Worm (Caenorhabditis elegans) whole organism, young adult: Measurements from ENCODE around the gene C49C8.2.
A peak's percentile ranks its signal among the peaks of the same experiment; 100 is the strongest.

Experiments used
- C06A6.2 ChIP-seq: fragments of 200-800 bp; sonication (Bioruptor generic); conservative IDR thresholded peaks from 2 replicates; pipeline ENCODE4 v1.3.6; 2022; ENCODE audit warnings: missing genetic modification characterization, missing compliant biosample characterization
- C17E4.6 ChIP-seq: fragments of 200-800 bp; sonication (Bioruptor generic); IDR thresholded peaks from 2 replicates; pipeline ENCODE4 v1.3.6; 2022; ENCODE audit warnings: missing genetic modification reagents, missing genetic modification characterization, missing compliant biosample characterization
- F10E7.11 ChIP-seq: sonication (generic microtip); optimal IDR thresholded peaks from 2 replicates; lab custom pipeline; 2017; ENCODE audit warnings: mild to moderate bottlenecking, missing genetic modification characterization, moderate library complexity, missing compliant biosample characterization
- F57A8.1 ChIP-seq: fragments of 200-800 bp; sonication (Bioruptor generic); optimal IDR thresholded peaks from 2 replicates; lab custom pipeline; 2018; ENCODE audit warnings: mild to moderate bottlenecking, missing genetic modification characterization, moderate library complexity, missing compliant biosample characterization
- T26A5.8 ChIP-seq: sonication (generic microtip); optimal IDR thresholded peaks from 2 replicates; lab custom pipeline; 2016; ENCODE audit warnings: missing genetic modification characterization, missing compliant biosample characterization
- Y53G8AR.9 ChIP-seq: fragments of 200-800 bp; sonication (Bioruptor generic); conservative IDR thresholded peaks from 2 replicates; pipeline ENCODE4 v1.3.6; 2022; ENCODE audit warnings: missing genetic modification reagents, missing genetic modification characterization, missing compliant biosample characterization
- ZK185.1 ChIP-seq: sonication (generic microtip); optimal IDR thresholded peaks from 2 replicates; lab custom pipeline; 2016; ENCODE audit warnings: mild to moderate bottlenecking, missing genetic modification characterization, missing compliant biosample characterization; ENCODE audit not compliant: poor library complexity, severe bottlenecking
- akir-1 ChIP-seq: fragments of 200-800 bp; sonication (Bioruptor generic); optimal IDR thresholded peaks from 2 replicates; lab custom pipeline; 2018; ENCODE audit warnings: mild to moderate bottlenecking, missing genetic modification characterization, moderate library complexity, missing compliant biosample characterization
- aptf-2 ChIP-seq: fragments of 200-800 bp; sonication (Bioruptor generic); conservative IDR thresholded peaks from 2 replicates; pipeline ENCODE4 v1.3.6; 2022; ENCODE audit warnings: missing genetic modification reagents, missing genetic modification characterization, missing compliant biosample characterization
- atf-7 ChIP-seq: sonication (generic microtip); optimal IDR thresholded peaks from 2 replicates; lab custom pipeline; 2017; ENCODE audit warnings: mild to moderate bottlenecking, missing genetic modification characterization, missing compliant biosample characterization
- attf-3 ChIP-seq: fragments of 200-800 bp; sonication (Bioruptor generic); conservative IDR thresholded peaks from 2 replicates; pipeline ENCODE4 v1.3.6; 2022; ENCODE audit warnings: missing genetic modification reagents, missing genetic modification characterization, missing compliant biosample characterization
- attf-5 ChIP-seq: fragments of 200-800 bp; sonication (Bioruptor generic); optimal IDR thresholded peaks from 2 replicates; lab custom pipeline; 2018; ENCODE audit warnings: mild to moderate bottlenecking, missing genetic modification characterization, missing compliant biosample characterization
- bed-1 ChIP-seq: fragments of 200-800 bp; sonication (Bioruptor generic); IDR thresholded peaks from 2 replicates; pipeline ENCODE4 v1.3.6; 2022; ENCODE audit warnings: missing genetic modification reagents, missing genetic modification characterization, missing compliant biosample characterization
- bed-2 ChIP-seq: fragments of 200-800 bp; sonication (Bioruptor generic); IDR thresholded peaks from 2 replicates; pipeline ENCODE4 v1.3.6; 2022; ENCODE audit warnings: missing genetic modification reagents, missing genetic modification characterization, missing compliant biosample characterization
- cebp-1 ChIP-seq, 2 experiments: fragments of 200-800 bp in 1 of 2; sonication (Bioruptor generic) in 1 of 2; sonication (generic microtip) in 1 of 2; IDR thresholded peaks in 1 of 2; optimal IDR thresholded peaks in 1 of 2; 2 replicates each; pipeline versions ENCODE4 v1.3.6 to Lab custom; 2017 to 2022; ENCODE audit warnings: missing compliant biosample characterization in 2 of 2, missing genetic modification characterization in 2 of 2, mild to moderate bottlenecking in 1 of 2, missing genetic modification reagents in 1 of 2, moderate library complexity in 1 of 2
- ceh-100 ChIP-seq: fragments of 200-800 bp; sonication (Bioruptor generic); IDR thresholded peaks from 2 replicates; pipeline ENCODE4 v1.3.6; 2022; ENCODE audit warnings: missing genetic modification reagents, missing genetic modification characterization, missing compliant biosample characterization
- chd-7 ChIP-seq: sonication (generic microtip); optimal IDR thresholded peaks from 2 replicates; lab custom pipeline; 2016; ENCODE audit warnings: mild to moderate bottlenecking, missing genetic modification characterization, moderate library complexity, missing compliant biosample characterization
- hrde-1 ChIP-seq: sonication (generic microtip); optimal IDR thresholded peaks from 2 replicates; lab custom pipeline; 2016; ENCODE audit warnings: missing genetic modification characterization, mild to moderate bottlenecking, missing compliant biosample characterization, moderate library complexity, missing genotype, missing genetic modification reagents, borderline replicate concordance
- hsf-1 ChIP-seq: fragments of 200-800 bp; sonication (Bioruptor generic); IDR thresholded peaks from 2 replicates; pipeline ENCODE4 v1.3.6; 2022; ENCODE audit warnings: missing genetic modification reagents, missing genetic modification characterization, missing compliant biosample characterization
- lag-1 ChIP-seq: fragments of 200-800 bp; sonication (Bioruptor generic); IDR thresholded peaks from 2 replicates; pipeline ENCODE4 v1.3.6; 2022; ENCODE audit warnings: missing genetic modification reagents, missing genetic modification characterization, missing compliant biosample characterization
- lin-35 ChIP-seq, 3 experiments: fragments of 150-350 bp in 2 of 3; sonication (generic microtip) in 1 of 3; optimal IDR thresholded peaks; 2 replicates each; lab custom pipeline; 2014 to 2018; ENCODE audit warnings: missing biosample characterization in 3 of 3, missing genetic modification characterization in 3 of 3, missing genetic modification reagents in 3 of 3
- lin-40 ChIP-seq: sonication (generic microtip); optimal IDR thresholded peaks from 2 replicates; lab custom pipeline; 2016; ENCODE audit warnings: missing genetic modification characterization, mild to moderate bottlenecking, missing compliant biosample characterization, missing genotype, missing genetic modification reagents
- lin-54 ChIP-seq: fragments of 200-800 bp; sonication (Bioruptor generic); optimal IDR thresholded peaks from 2 replicates; lab custom pipeline; 2018; ENCODE audit warnings: mild to moderate bottlenecking, missing genetic modification characterization, missing compliant biosample characterization
- lir-1 ChIP-seq: fragments of 200-800 bp; sonication (Bioruptor generic); conservative IDR thresholded peaks from 2 replicates; pipeline ENCODE4 v1.3.6; 2022; ENCODE audit warnings: missing genetic modification reagents, missing genetic modification characterization, missing compliant biosample characterization
- lsy-27 ChIP-seq: sonication (generic microtip); optimal IDR thresholded peaks from 2 replicates; lab custom pipeline; 2017; ENCODE audit warnings: missing genetic modification characterization, mild to moderate bottlenecking, missing compliant biosample characterization, antibody characterized with exemption, missing genotype, borderline replicate concordance; ENCODE audit not compliant: insufficient read depth
- madf-10 ChIP-seq: sonication (generic microtip); optimal IDR thresholded peaks from 2 replicates; lab custom pipeline; 2016; ENCODE audit warnings: mild to moderate bottlenecking, missing genetic modification characterization, missing compliant biosample characterization
- madf-3 ChIP-seq: fragments of 200-800 bp; sonication (Bioruptor generic); IDR thresholded peaks from 2 replicates; pipeline ENCODE4 v1.3.6; 2022; ENCODE audit warnings: missing genetic modification reagents, missing genetic modification characterization, missing compliant biosample characterization
- mcd-1 ChIP-seq: fragments of 200-800 bp; sonication (Bioruptor generic); IDR thresholded peaks from 2 replicates; pipeline ENCODE4 v1.3.6; 2022; ENCODE audit warnings: missing genetic modification reagents, missing genetic modification characterization, missing compliant biosample characterization
- mxl-1 ChIP-seq: sonication (generic microtip); optimal IDR thresholded peaks from 2 replicates; lab custom pipeline; 2016; ENCODE audit warnings: missing genetic modification characterization, missing compliant biosample characterization
- nhr-80 ChIP-seq: sonication (generic microtip); optimal IDR thresholded peaks from 2 replicates; lab custom pipeline; 2016; ENCODE audit warnings: missing genetic modification characterization, missing compliant biosample characterization
- repo-1 ChIP-seq: sonication (generic microtip); optimal IDR thresholded peaks from 2 replicates; lab custom pipeline; 2017; ENCODE audit warnings: mild to moderate bottlenecking, missing genetic modification characterization, missing compliant biosample characterization
- rpc-1 ChIP-seq, 2 experiments: fragments of 150-350 bp in 1 of 2; sonication (generic microtip) in 1 of 2; optimal IDR thresholded peaks; 2 replicates each; lab custom pipeline; 2014 to 2018; ENCODE audit warnings: missing biosample characterization in 1 of 2, missing genetic modification characterization in 1 of 2, missing genetic modification reagents in 1 of 2, missing genotype in 1 of 2
- sdz-38 ChIP-seq: sonication (generic microtip); optimal IDR thresholded peaks from 2 replicates; lab custom pipeline; 2016; ENCODE audit warnings: missing genotype, missing genetic modification characterization, missing compliant biosample characterization
- sea-2 ChIP-seq: fragments of 200-800 bp; sonication (Bioruptor generic); IDR thresholded peaks from 2 replicates; pipeline ENCODE4 v1.3.6; 2022; ENCODE audit warnings: missing genetic modification characterization, missing compliant biosample characterization
- snpc-1.3 ChIP-seq: sonication (generic microtip); optimal IDR thresholded peaks from 2 replicates; lab custom pipeline; 2017; ENCODE audit warnings: missing genetic modification characterization, mild to moderate bottlenecking, missing compliant biosample characterization, antibody characterized with exemption, moderate library complexity, missing genotype, missing genetic modification reagents; ENCODE audit not compliant: insufficient read depth
- snpc-4 ChIP-seq, 5 experiments: fragments of 150-350 bp in 1 of 5; sonication (generic microtip) in 4 of 5; optimal IDR thresholded peaks; 2 replicates each; lab custom pipeline; 2014 to 2018; ENCODE audit warnings: missing genetic modification characterization in 5 of 5, missing biosample characterization in 3 of 5, antibody characterized with exemption in 2 of 5, mild to moderate bottlenecking in 2 of 5, missing compliant biosample characterization in 2 of 5, missing genotype in 2 of 5, moderate library complexity in 2 of 5, missing genetic modification reagents in 1 of 5
- tbp1 ChIP-seq: fragments of 200-800 bp; sonication (Bioruptor generic); optimal IDR thresholded peaks from 2 replicates; lab custom pipeline; 2018; ENCODE audit warnings: mild to moderate bottlenecking, missing genetic modification characterization, missing compliant biosample characterization
- tbx-9 ChIP-seq: sonication (generic microtip); optimal IDR thresholded peaks from 2 replicates; lab custom pipeline; 2016; ENCODE audit warnings: borderline replicate concordance, missing genetic modification characterization, inconsistent platforms, missing compliant biosample characterization
- unc-130 ChIP-seq: sonication (generic microtip); optimal IDR thresholded peaks from 2 replicates; lab custom pipeline; 2016; ENCODE audit warnings: missing genetic modification reagents, missing genetic modification characterization, missing compliant biosample characterization
- xnd-1 ChIP-seq: sonication (generic microtip); optimal IDR thresholded peaks from 2 replicates; lab custom pipeline; 2016; ENCODE audit warnings: missing genotype, missing genetic modification reagents, missing genetic modification characterization, missing compliant biosample characterization
- ztf-22 ChIP-seq: fragments of 200-800 bp; sonication (Bioruptor generic); optimal IDR thresholded peaks from 2 replicates; lab custom pipeline; 2018; ENCODE audit warnings: mild to moderate bottlenecking, missing genetic modification characterization, moderate library complexity, missing compliant biosample characterization
- ztf-26 ChIP-seq: sonication (generic microtip); optimal IDR thresholded peaks from 2 replicates; lab custom pipeline; 2017; ENCODE audit warnings: missing genetic modification characterization, missing compliant biosample characterization
- ztf-3 ChIP-seq: fragments of 200-800 bp; sonication (Bioruptor generic); optimal IDR thresholded peaks from 2 replicates; lab custom pipeline; 2018; ENCODE audit warnings: mild to moderate bottlenecking, missing genetic modification characterization, missing compliant biosample characterization
- ztf-6 ChIP-seq: fragments of 200-800 bp; sonication (Bioruptor generic); IDR thresholded peaks from 2 replicates; pipeline ENCODE4 v1.3.6; 2022; ENCODE audit warnings: missing genetic modification reagents, missing genetic modification characterization, missing compliant biosample characterization

C49C8.2 gene

ce11 chrIV:8687605-8688191 lies 36.8 kb downstream of the C49C8.2 start, which contains the start of gene snrp-3 (continued):
- no peak for TF ChIP-seq F57A8.1 (GFP tag; lab: Kevin White, UChicago)
- peak; percentile 21 for TF ChIP-seq tbp1
- peak; percentile 89; the same call in 1 of the 2 replicates for TF ChIP-seq Y53G8AR.9 (GFP tag; lab: Robert Waterston, UW)
- TF ChIP-seq repo-1 (tag; lab: Kevin White, UChicago) = peak; percentile 25
- peak; percentile 79 for TF ChIP-seq attf-5 (GFP tag; lab: Kevin White, UChicago)
- TF ChIP-seq cebp-1 (GFP tag; IDR thresholded peaks at IDR 0.05; lab: Robert Waterston, UW) = no peak
- peak; percentile 75 for TF ChIP-seq cebp-1 (tag; optimal IDR thresholded peaks at IDR 0.05; lab: Kevin White, UChicago)
- TF ChIP-seq ceh-100 (GFP tag; lab: Robert Waterston, UW) = no peak
- no peak for TF ChIP-seq bed-1 (GFP tag; lab: Robert Waterston, UW)
- no peak for TF ChIP-seq F10E7.11
- TF ChIP-seq rpc-1 (optimal IDR thresholded peaks at IDR 0.05; lab: Kevin White, UChicago) = no peak
- no peak for TF ChIP-seq rpc-1 (tag; optimal IDR thresholded peaks at IDR 0.05; lab: Kevin White, UChicago)
- no peak for TF ChIP-seq mxl-1
- no peak for TF ChIP-seq hrde-1
- peak; percentile 23 for TF ChIP-seq unc-130 (GFP tag; lab: Kevin White, UChicago)
- 0 out of 2 replicates have a peak, but pooled peaks have one; percentile 31 for TF ChIP-seq madf-3 (GFP tag; lab: Robert Waterston, UW)
- 0 out of 2 replicates have a peak, but pooled peaks have one; percentile 13 for TF ChIP-seq lir-1 (GFP tag; lab: Robert Waterston, UW)
- TF ChIP-seq atf-7 (tag; lab: Kevin White, UChicago) = no peak
- no peak for TF ChIP-seq C17E4.6 (GFP tag; lab: Robert Waterston, UW)
- TF ChIP-seq tbx-9 = no peak
- TF ChIP-seq ztf-26 (tag; lab: Kevin White, UChicago) = no peak
- no peak for TF ChIP-seq lag-1 (GFP tag; lab: Robert Waterston, UW)
- peak; percentile 76 for TF ChIP-seq mcd-1 (GFP tag; lab: Robert Waterston, UW)
- TF ChIP-seq chd-7 (tag; lab: Kevin White, UChicago) = peak; percentile 11
- TF ChIP-seq ztf-22 = no peak
- TF ChIP-seq sdz-38 (tag; lab: Kevin White, UChicago) = no peak
- TF ChIP-seq xnd-1 (tag; lab: Kevin White, UChicago) = no peak
- 0 out of 2 replicates have a peak, but pooled peaks have one; percentile 34 for TF ChIP-seq C06A6.2 (GFP tag; lab: Robert Waterston, UW)
- TF ChIP-seq ztf-6 (GFP tag; lab: Robert Waterston, UW) = no peak
- peak; percentile 42 for TF ChIP-seq madf-10 (tag; lab: Kevin White, UChicago)
- no peak for TF ChIP-seq ztf-3 (GFP tag; lab: Kevin White, UChicago)
- peak; percentile 95 for TF ChIP-seq lin-54 (GFP tag; lab: Kevin White, UChicago)
- no peak for TF ChIP-seq bed-2
- peak; percentile 49 to 94 (median 60) for TF ChIP-seq lin-35 (GFP tag; optimal IDR thresholded peaks at IDR 0.05; lab: Kevin White, UChicago)
- peak; percentile 59 for TF ChIP-seq snpc-1.3 (tag; lab: Kevin White, UChicago)
- TF ChIP-seq ZK185.1 = peak; percentile 76
- no peak for TF ChIP-seq aptf-2 (GFP tag; lab: Robert Waterston, UW)
- no peak for TF ChIP-seq lsy-27 (tag; lab: Kevin White, UChicago)
- peak; percentile 59; the same call in 1 of the 2 replicates for TF ChIP-seq attf-3 (GFP tag; lab: Robert Waterston, UW)
- no peak for TF ChIP-seq akir-1
- peak; percentile 37 for TF ChIP-seq snpc-4 (GFP tag; optimal IDR thresholded peaks at IDR 0.05; lab: Kevin White, UChicago)
- peak; percentile 51 to 57 (median 55) for TF ChIP-seq snpc-4 (tag; optimal IDR thresholded peaks at IDR 0.05; lab: Kevin White, UChicago)
- TF ChIP-seq nhr-80 (tag; lab: Kevin White, UChicago) = peak; percentile 29
- TF ChIP-seq lin-40 (tag; lab: Kevin White, UChicago) = peak; percentile 81
- TF ChIP-seq T26A5.8 (tag; lab: Kevin White, UChicago) = no peak
- TF ChIP-seq hsf-1 (GFP tag; lab: Robert Waterston, UW) = peak; percentile 32; the same call in 1 of the 2 replicates
- no peak for TF ChIP-seq sea-2
